Fruit fly (Drosophila melanogaster): Measurements from ENCODE around the gene Aasdh.

The Aasdh gene

dm6 chr2L:8471667-8472066 is 22.3 kb upstream of the Aasdh start:
- TF ChIP-seq h (optimal IDR thresholded peaks at IDR 0.05) (no peak), ttk (optimal IDR thresholded peaks at IDR 0.05) (no peak), Sin3A (optimal IDR thresholded peaks at IDR 0.05) (no peak)

- no peak for TF ChIP-seq Sin3A (optimal IDR thresholded peaks at IDR 0.05)
- no peak for TF ChIP-seq insv (optimal IDR thresholded peaks at IDR 0.05)
- TF ChIP-seq psq (optimal IDR thresholded peaks at IDR 0.05) = no peak
- no peak for TF ChIP-seq Myc (optimal IDR thresholded peaks at IDR 0.05)
- no peak for TF ChIP-seq ttk (optimal IDR thresholded peaks at IDR 0.05)
- no peak for TF ChIP-seq h (optimal IDR thresholded peaks at IDR 0.05)
Observed at dm6 chr2L:8468929-8469681, 19.7 kb upstream of the Aasdh start.

- TF ChIP-seq h (optimal IDR thresholded peaks at IDR 0.05) = no peak
- no peak for TF ChIP-seq ttk (optimal IDR thresholded peaks at IDR 0.05)
- no peak for TF ChIP-seq insv (optimal IDR thresholded peaks at IDR 0.05)
- TF ChIP-seq psq (optimal IDR thresholded peaks at IDR 0.05) = no peak
- TF ChIP-seq Myc (optimal IDR thresholded peaks at IDR 0.05) = no peak
- TF ChIP-seq Sin3A (optimal IDR thresholded peaks at IDR 0.05) = no peak
Observed at dm6 chr2L:8466643-8467042, 17.3 kb upstream of the Aasdh start, which contains the start of gene dachs. Gene dachs (plus strand): TSS chr2L:8466817.

- TF ChIP-seq Sin3A (optimal IDR thresholded peaks at IDR 0.05) (no peak), h (optimal IDR thresholded peaks at IDR 0.05) (no peak), ttk (optimal IDR thresholded peaks at IDR 0.05) (no peak)
Observed at dm6 chr2L:8464107-8464582, 14.8 kb upstream of the Aasdh start, which contains the start of gene prg. Gene prg (plus strand): TSS chr2L:8464488.

- no peak for TF ChIP-seq psq (optimal IDR thresholded peaks at IDR 0.05)
- TF ChIP-seq insv (optimal IDR thresholded peaks at IDR 0.05) = no peak
- TF ChIP-seq ttk (optimal IDR thresholded peaks at IDR 0.05) = no peak
- no peak for TF ChIP-seq Sin3A (optimal IDR thresholded peaks at IDR 0.05)
- TF ChIP-seq Myc (optimal IDR thresholded peaks at IDR 0.05) = no peak
- TF ChIP-seq h (optimal IDR thresholded peaks at IDR 0.05) = no peak
Observed at dm6 chr2L:8463144-8464106, 14.0 kb upstream of the Aasdh start, which contains the start of gene Agpat2. Gene Agpat2 (minus strand): TSS chr2L:8463994.

dm6 chr2L:8461782-8462453 is 12.5 kb upstream of the Aasdh start:
- TF ChIP-seq Myc (optimal IDR thresholded peaks at IDR 0.05) (no peak), insv (optimal IDR thresholded peaks at IDR 0.05) (no peak), ttk (optimal IDR thresholded peaks at IDR 0.05) (no peak), Sin3A (optimal IDR thresholded peaks at IDR 0.05) (no peak), psq (optimal IDR thresholded peaks at IDR 0.05) (no peak), h (optimal IDR thresholded peaks at IDR 0.05) (no peak)

dm6 chr2L:8451497-8451896 is 2.1 kb upstream of the Aasdh start:
- TF ChIP-seq h (optimal IDR thresholded peaks at IDR 0.05) (no peak), psq (optimal IDR thresholded peaks at IDR 0.05) (no peak), Sin3A (optimal IDR thresholded peaks at IDR 0.05) (no peak), ttk (optimal IDR thresholded peaks at IDR 0.05) (no peak), Myc (optimal IDR thresholded peaks at IDR 0.05) (no peak), insv (optimal IDR thresholded peaks at IDR 0.05) (no peak)

dm6 chr2L:8442147-8442546 is 7.2 kb downstream of the Aasdh start, which contains the start of gene CG31897:
Gene CG31897 (plus strand): TSS chr2L:8442447.
- TF ChIP-seq Myc (optimal IDR thresholded peaks at IDR 0.05) = no peak
- no peak for TF ChIP-seq Sin3A (optimal IDR thresholded peaks at IDR 0.05)
- TF ChIP-seq ttk (optimal IDR thresholded peaks at IDR 0.05) = no peak
- no peak for TF ChIP-seq insv (optimal IDR thresholded peaks at IDR 0.05)
- no peak for TF ChIP-seq h (optimal IDR thresholded peaks at IDR 0.05)
- TF ChIP-seq psq (optimal IDR thresholded peaks at IDR 0.05) = no peak

dm6 chr2L:8438052-8438451 is 11.3 kb downstream of the Aasdh start, which contains the start of gene mus201:
Gene mus201 (plus strand): TSS chr2L:8438169.
- TF ChIP-seq Myc (optimal IDR thresholded peaks at IDR 0.05) (no peak), insv (optimal IDR thresholded peaks at IDR 0.05) (no peak), h (optimal IDR thresholded peaks at IDR 0.05) (no peak), psq (optimal IDR thresholded peaks at IDR 0.05) (no peak), Sin3A (optimal IDR thresholded peaks at IDR 0.05) (no peak), ttk (optimal IDR thresholded peaks at IDR 0.05) (no peak)

- TF ChIP-seq h (optimal IDR thresholded peaks at IDR 0.05) (no peak), psq (optimal IDR thresholded peaks at IDR 0.05) (no peak), Myc (optimal IDR thresholded peaks at IDR 0.05) (no peak), ttk (optimal IDR thresholded peaks at IDR 0.05) (no peak), insv (optimal IDR thresholded peaks at IDR 0.05) (no peak)
Observed at dm6 chr2L:8437176-8437575, 12.2 kb downstream of the Aasdh start, which contains the start of the genes D12 and Chrac-14. Gene D12 (minus strand): TSS chr2L:8437365. Gene Chrac-14 (plus strand): TSS chr2L:8437405.

- TF ChIP-seq insv (optimal IDR thresholded peaks at IDR 0.05) = no peak
- no peak for TF ChIP-seq ttk (optimal IDR thresholded peaks at IDR 0.05)
- TF ChIP-seq psq (optimal IDR thresholded peaks at IDR 0.05) = no peak
Observed at dm6 chr2L:8433512-8433911, 15.9 kb downstream of the Aasdh start, which contains the start of gene grk. Gene grk (minus strand): TSS chr2L:8433598.

All from Kc167 (cell line).